Worm (Caenorhabditis elegans): Measurements from ENCODE around the gene ndus-8.
A peak's percentile ranks its signal among the peaks of the same experiment; 100 is the strongest.

ndus-8 gene

ce11 chrIII:7272828-7273227, 38.8 kb upstream of the ndus-8 start (continued):
- TF ChIP-seq nhr-90 (tag; optimal IDR thresholded peaks at IDR 0.05; ENCODE audit: poor library complexity), result peak; percentile 82
- TF ChIP-seq hlh-17 (GFP tag; optimal IDR thresholded peaks at IDR 0.05; ENCODE audit: borderline replicate concordance), result no peak
- no peak for TF ChIP-seq mef-2 (tag; optimal IDR thresholded peaks at IDR 0.05)
- TF ChIP-seq alr-1 (tag; optimal IDR thresholded peaks at IDR 0.05; ENCODE audit: borderline replicate concordance), result no peak
- TF ChIP-seq nhr-11 (tag; optimal IDR thresholded peaks at IDR 0.05), result no peak
- TF ChIP-seq unc-86 (tag; optimal IDR thresholded peaks at IDR 0.05), result no peak
- no peak for TF ChIP-seq ceh-88 (GFP tag; IDR thresholded peaks at IDR 0.05)
- peak; percentile 46 for TF ChIP-seq lin-13 (GFP tag; optimal IDR thresholded peaks at IDR 0.05)
- no peak for TF ChIP-seq Y116A8C.19 (tag; optimal IDR thresholded peaks at IDR 0.05; ENCODE audit: borderline replicate concordance)
- TF ChIP-seq C04F5.9 (tag; optimal IDR thresholded peaks at IDR 0.05), result no peak
- TF ChIP-seq nhr-85 (tag), result peak; percentile 96
- TF ChIP-seq lin-39 (tag; optimal IDR thresholded peaks at IDR 0.05), result no peak
- no peak for TF ChIP-seq sox-4 (tag; optimal IDR thresholded peaks at IDR 0.05)
- no peak for TF ChIP-seq isw-1 (GFP tag; IDR thresholded peaks at IDR 0.05)
- TF ChIP-seq rnt-1 (tag; optimal IDR thresholded peaks at IDR 0.05), result peak; percentile 27
- no peak for TF ChIP-seq jun-1 (tag; optimal IDR thresholded peaks at IDR 0.05)
- no peak for TF ChIP-seq F16B12.6 (tag; optimal IDR thresholded peaks at IDR 0.05)
- TF ChIP-seq ets-5 (GFP tag; IDR thresholded peaks at IDR 0.05), result no peak
- TF ChIP-seq snpc-4 (tag; optimal IDR thresholded peaks at IDR 0.05), result no peak
- TF ChIP-seq elt-3 (tag; optimal IDR thresholded peaks at IDR 0.05), result peak in 5 of 6 experiments; percentile 27 to 94 (median 77)
- no peak for TF ChIP-seq C34B4.2 (tag; optimal IDR thresholded peaks at IDR 0.05)
- no peak for TF ChIP-seq elt-2 (tag; optimal IDR thresholded peaks at IDR 0.05)
- TF ChIP-seq aly-2 (tag; optimal IDR thresholded peaks at IDR 0.05), result no peak
- TF ChIP-seq ceh-90 (tag; optimal IDR thresholded peaks at IDR 0.05), result no peak
- TF ChIP-seq nhr-19 (GFP tag; conservative IDR thresholded peaks at IDR 0.05), result peak; percentile 79
- TF ChIP-seq dpl-1 (GFP tag; optimal IDR thresholded peaks at IDR 0.05), result peak in 2 of 3 experiments; percentile 53 to 64
- peak; percentile 77 for TF ChIP-seq snu-23 (GFP tag; optimal IDR thresholded peaks at IDR 0.05)
- no peak for TF ChIP-seq aha-1 (tag; optimal IDR thresholded peaks at IDR 0.05)
- TF ChIP-seq ceh-63 (GFP tag; optimal IDR thresholded peaks at IDR 0.05), result no peak
- TF ChIP-seq blmp-1 (tag; optimal IDR thresholded peaks at IDR 0.05), result peak; percentile 96
- TF ChIP-seq mab-9 (GFP tag; IDR thresholded peaks at IDR 0.05), result no peak
- peak; percentile 56 for TF ChIP-seq nhr-47 (tag; optimal IDR thresholded peaks at IDR 0.05)
- peak; percentile 40 for TF ChIP-seq xbp-1 (tag; optimal IDR thresholded peaks at IDR 0.05)
- TF ChIP-seq C16A3.4 (tag; optimal IDR thresholded peaks at IDR 0.05), result peak; percentile 21
- TF ChIP-seq hpl-2 (GFP tag; optimal IDR thresholded peaks at IDR 0.05), result no peak
- TF ChIP-seq lin-14 (GFP tag; optimal IDR thresholded peaks at IDR 0.05), result peak; percentile 87
- no peak for TF ChIP-seq zag-1 (tag; optimal IDR thresholded peaks at IDR 0.05)
- TF ChIP-seq mep-1 (tag; optimal IDR thresholded peaks at IDR 0.05), result peak; percentile 82
- TF ChIP-seq efl-1 (optimal IDR thresholded peaks at IDR 0.05), result peak; percentile 2 to 53
- peak; percentile 24 to 95 for TF ChIP-seq efl-1 (GFP tag; optimal IDR thresholded peaks at IDR 0.05 in 1 of 2)
- no peak for TF ChIP-seq nhr-237 (tag; optimal IDR thresholded peaks at IDR 0.05)
- TF ChIP-seq hlh-4 (tag; optimal IDR thresholded peaks at IDR 0.05), result no peak
- peak in 1 of 2 experiments; percentile 79 for TF ChIP-seq lin-35 (GFP tag; optimal IDR thresholded peaks at IDR 0.05)
- no peak for TF ChIP-seq efl-3 (GFP tag; optimal IDR thresholded peaks at IDR 0.05)
- no peak for TF ChIP-seq nhr-12 (tag; optimal IDR thresholded peaks at IDR 0.05)
- TF ChIP-seq egl-27 (tag; optimal IDR thresholded peaks at IDR 0.05), result no peak
- TF ChIP-seq nhr-77 (tag; optimal IDR thresholded peaks at IDR 0.05), result no peak
- TF ChIP-seq nhr-76 (tag; optimal IDR thresholded peaks at IDR 0.05), result no peak
- peak; percentile 53 for TF ChIP-seq grh-1 (GFP tag; IDR thresholded peaks at IDR 0.05)
- TF ChIP-seq lin-15B (tag; optimal IDR thresholded peaks at IDR 0.05), result no peak
- TF ChIP-seq nhr-20 (tag; optimal IDR thresholded peaks at IDR 0.05), result peak; percentile 97
- no peak for TF ChIP-seq fkh-4 (tag; optimal IDR thresholded peaks at IDR 0.05; ENCODE audit: borderline replicate concordance)
- TF ChIP-seq pag-3 (tag; optimal IDR thresholded peaks at IDR 0.05; ENCODE audit: borderline replicate concordance, insufficient read depth), result no peak
- TF ChIP-seq ama-1 (optimal IDR thresholded peaks at IDR 0.05), result no peak

All from whole organism, L1 larva.